Fruit fly (Drosophila melanogaster) whole organism: ENCODE results near the gene CG42717.

ENCODE experiments used
- EcR ChIP-seq, 2 experiments: fragments of >200 bp; optimal IDR thresholded peaks; 2 replicates each; lab custom pipeline; 2017; ENCODE audit warnings: missing biosample characterization in 2 of 2, missing genetic modification characterization in 2 of 2, missing genetic modification reagents in 2 of 2
- pan ChIP-seq: fragments of >200 bp; optimal IDR thresholded peaks from 2 replicates; lab custom pipeline; 2017
- psq ChIP-seq: fragments of >200 bp; optimal IDR thresholded peaks from 2 replicates; lab custom pipeline; 2017

- TF ChIP-seq EcR (GFP tag; optimal IDR thresholded peaks at IDR 0.05; lab: Kevin White, UChicago) (no peak), pan (no peak), psq (lab: Kevin White, UChicago) (no peak)
Measured at dm6 chr3L:16027163-16027633, 5.8 kb downstream of the CG42717 start.
